Worm (Caenorhabditis elegans) whole organism, L2 larva: ENCODE measurements around the gene T06C12.9.

Source experiments
- C34F6.9 ChIP-seq: fragments of 150-350 bp; optimal IDR thresholded peaks from 2 replicates; lab custom pipeline; 2014; ENCODE audit warnings: missing biosample characterization, missing genetic modification characterization
- F13H6.1 ChIP-seq: sonication (generic microtip); optimal IDR thresholded peaks from 2 replicates; lab custom pipeline; 2016; ENCODE audit warnings: missing genetic modification characterization, missing compliant biosample characterization
- R02D3.7 ChIP-seq: fragments of 150-350 bp; optimal IDR thresholded peaks from 2 replicates; lab custom pipeline; 2014; ENCODE audit warnings: missing biosample characterization, missing genetic modification characterization
- Y55F3AM.14 ChIP-seq: fragments of 200-800 bp; sonication (Bioruptor generic); optimal IDR thresholded peaks from 2 replicates; lab custom pipeline; 2018; ENCODE audit warnings: mild to moderate bottlenecking, missing genetic modification characterization, missing compliant biosample characterization
- ZK546.5 ChIP-seq: sonication (generic microtip); optimal IDR thresholded peaks from 2 replicates; lab custom pipeline; 2017; ENCODE audit warnings: missing biosample characterization, missing genetic modification characterization
- alr-1 ChIP-seq: fragments of 150-350 bp; optimal IDR thresholded peaks from 2 replicates; lab custom pipeline; 2014; ENCODE audit warnings: missing biosample characterization, missing genetic modification characterization
- aly-2 ChIP-seq: fragments of 150-350 bp; optimal IDR thresholded peaks from 2 replicates; lab custom pipeline; 2014; ENCODE audit warnings: missing biosample characterization, missing genetic modification characterization
- ama-1 ChIP-seq: fragments of 150-350 bp; optimal IDR thresholded peaks from 2 replicates; lab custom pipeline; 2018; ENCODE audit warnings: inconsistent platforms
- blmp-1 ChIP-seq: sonication (generic microtip); optimal IDR thresholded peaks from 2 replicates; lab custom pipeline; 2017; ENCODE audit warnings: missing genetic modification characterization, mild to moderate bottlenecking, missing compliant biosample characterization, antibody characterized with exemption, moderate library complexity; ENCODE audit not compliant: insufficient read depth
- ceh-82 ChIP-seq: fragments of 150-350 bp; optimal IDR thresholded peaks from 2 replicates; lab custom pipeline; 2014; ENCODE audit warnings: missing biosample characterization, missing genetic modification characterization
- crh-2 ChIP-seq: sonication (generic microtip); optimal IDR thresholded peaks from 2 replicates; lab custom pipeline; 2017; ENCODE audit warnings: missing biosample characterization, missing genetic modification characterization
- egl-27 ChIP-seq: sonication (generic microtip); optimal IDR thresholded peaks from 3 replicates; lab custom pipeline; 2017; ENCODE audit warnings: missing biosample characterization, missing genetic modification reagents, missing genetic modification characterization
- elt-1 ChIP-seq: fragments of 150-350 bp; optimal IDR thresholded peaks from 2 replicates; lab custom pipeline; 2014; ENCODE audit warnings: missing biosample characterization, missing genetic modification characterization
- fos-1 ChIP-seq: fragments of 150-350 bp; optimal IDR thresholded peaks from 2 replicates; lab custom pipeline; 2014; ENCODE audit warnings: missing biosample characterization, missing genetic modification characterization
- gmeb-1 ChIP-seq: fragments of 150-350 bp; optimal IDR thresholded peaks from 2 replicates; lab custom pipeline; 2014; ENCODE audit warnings: missing biosample characterization, missing genetic modification characterization
- lin-11 ChIP-seq: fragments of 150-350 bp; sonication (generic microtip); optimal IDR thresholded peaks from 2 replicates; lab custom pipeline; 2014; ENCODE audit warnings: missing biosample characterization, missing genetic modification characterization, inconsistent platforms, mixed read lengths
- lin-13 ChIP-seq: fragments of 150-350 bp; optimal IDR thresholded peaks from 2 replicates; lab custom pipeline; 2014; ENCODE audit warnings: missing biosample characterization, missing genetic modification reagents, missing genetic modification characterization
- lin-39 ChIP-seq: fragments of 150-350 bp; optimal IDR thresholded peaks from 2 replicates; lab custom pipeline; 2014; ENCODE audit warnings: missing biosample characterization, missing genetic modification reagents, missing genetic modification characterization
- lsy-2 ChIP-seq, 2 experiments: fragments of 150-350 bp in 1 of 2; sonication (generic microtip) in 1 of 2; optimal IDR thresholded peaks; 2 replicates each; lab custom pipeline; 2014 to 2017; ENCODE audit warnings: missing biosample characterization in 2 of 2, missing genetic modification characterization in 2 of 2
- mbf-1 ChIP-seq: sonication (generic microtip); optimal IDR thresholded peaks from 2 replicates; lab custom pipeline; 2017; ENCODE audit warnings: missing biosample characterization, missing genetic modification characterization
- nhr-10 ChIP-seq: sonication (generic microtip); optimal IDR thresholded peaks from 2 replicates; lab custom pipeline; 2017; ENCODE audit warnings: missing biosample characterization, missing genetic modification characterization
- nhr-11 ChIP-seq: fragments of 150-350 bp; optimal IDR thresholded peaks from 2 replicates; lab custom pipeline; 2014; ENCODE audit warnings: missing biosample characterization, missing genetic modification characterization
- nhr-12 ChIP-seq: fragments of 150-350 bp; optimal IDR thresholded peaks from 2 replicates; lab custom pipeline; 2014; ENCODE audit warnings: missing biosample characterization, missing genetic modification characterization
- nhr-129 ChIP-seq: fragments of 150-350 bp; optimal IDR thresholded peaks from 2 replicates; lab custom pipeline; 2014; ENCODE audit warnings: missing biosample characterization, missing genetic modification characterization
- nhr-21 ChIP-seq: fragments of 150-350 bp; optimal IDR thresholded peaks from 2 replicates; lab custom pipeline; 2014; ENCODE audit warnings: missing biosample characterization, missing genetic modification characterization
- nhr-23 ChIP-seq: fragments of 150-350 bp; optimal IDR thresholded peaks from 2 replicates; lab custom pipeline; 2014; ENCODE audit warnings: missing biosample characterization, missing genetic modification reagents, missing genetic modification characterization
- nhr-237 ChIP-seq: fragments of 150-350 bp; optimal IDR thresholded peaks from 2 replicates; lab custom pipeline; 2014; ENCODE audit warnings: missing biosample characterization, missing genetic modification characterization
- nhr-25 ChIP-seq: fragments of 150-350 bp; sonication (generic microtip); optimal IDR thresholded peaks from 3 replicates; lab custom pipeline; 2014; ENCODE audit warnings: missing biosample characterization, missing genetic modification characterization
- nhr-6 ChIP-seq: fragments of 150-350 bp; optimal IDR thresholded peaks from 2 replicates; lab custom pipeline; 2014; ENCODE audit warnings: missing biosample characterization, missing genetic modification characterization
- sma-3 ChIP-seq: sonication (generic microtip); optimal IDR thresholded peaks from 2 replicates; lab custom pipeline; 2016; ENCODE audit warnings: missing genetic modification reagents, missing genetic modification characterization, missing compliant biosample characterization
- sma-9 ChIP-seq, 2 experiments: fragments of 150-350 bp in 1 of 2; sonication (generic microtip) in 1 of 2; optimal IDR thresholded peaks; 2 replicates each; lab custom pipeline; 2014 to 2016; ENCODE audit warnings: missing genetic modification characterization in 2 of 2, mild to moderate bottlenecking in 1 of 2, missing biosample characterization in 1 of 2, missing compliant biosample characterization in 1 of 2, missing genetic modification reagents in 1 of 2, moderate library complexity in 1 of 2
- snpc-4 ChIP-seq: fragments of 150-350 bp; optimal IDR thresholded peaks from 2 replicates; lab custom pipeline; 2014; ENCODE audit warnings: missing biosample characterization, missing genetic modification characterization
- unc-39 ChIP-seq: fragments of 150-350 bp; optimal IDR thresholded peaks from 2 replicates; lab custom pipeline; 2014; ENCODE audit warnings: missing biosample characterization, missing genetic modification characterization
- unc-55 ChIP-seq: fragments of 150-350 bp; sonication (generic microtip); optimal IDR thresholded peaks from 3 replicates; lab custom pipeline; 2014; ENCODE audit warnings: missing biosample characterization, missing genetic modification reagents, missing genetic modification characterization
- zag-1 ChIP-seq: fragments of 150-350 bp; optimal IDR thresholded peaks from 2 replicates; lab custom pipeline; 2014; ENCODE audit warnings: missing biosample characterization, missing genetic modification characterization
- ztf-1 ChIP-seq: fragments of 200-800 bp; sonication (Bioruptor generic); conservative IDR thresholded peaks from 2 replicates; pipeline ENCODE4 v1.3.6; 2022; ENCODE audit warnings: missing genetic modification characterization, missing compliant biosample characterization
- ztf-11 ChIP-seq: sonication (generic microtip); optimal IDR thresholded peaks from 2 replicates; lab custom pipeline; 2017; ENCODE audit warnings: missing biosample characterization, missing genetic modification characterization
- ztf-4 ChIP-seq: fragments of 150-350 bp; optimal IDR thresholded peaks from 2 replicates; lab custom pipeline; 2014; ENCODE audit warnings: missing biosample characterization, missing genetic modification characterization

T06C12.9 gene

ce11 chrV:15880033-15880432, 5.8 kb downstream of the T06C12.9 start:
- TF ChIP-seq sma-9 (GFP tag; optimal IDR thresholded peaks at IDR 0.05; lab: Kevin White, UChicago) (peak; percentile 20), sma-9 (tag; optimal IDR thresholded peaks at IDR 0.05; lab: Kevin White, UChicago) (no peak), nhr-21 (tag; lab: Kevin White, UChicago) (no peak), Y55F3AM.14 (GFP tag; lab: Kevin White, UChicago) (peak; percentile 1), fos-1 (tag; lab: Kevin White, UChicago) (peak; percentile 76)

ce11 chrV:15879508-15879907, 6.4 kb downstream of the T06C12.9 start, which contains the start of gene nhr-84:
nhr-84 (minus strand) TSS chrV:15879608.
- TF ChIP-seq lin-13 (GFP tag; lab: Kevin White, UChicago) = no peak

ce11 chrV:15876308-15876707, 9.6 kb downstream of the T06C12.9 start, which contains the start of gene nhr-102:
nhr-102 (minus strand) TSS chrV:15876408.
- TF ChIP-seq nhr-129 (tag; lab: Kevin White, UChicago) = no peak
- no peak for TF ChIP-seq ceh-82 (tag; lab: Kevin White, UChicago)

ce11 chrV:15873762-15874161, 12.1 kb downstream of the T06C12.9 start:
- TF ChIP-seq lin-11 = peak; percentile 80
- TF ChIP-seq egl-27 (tag; lab: Kevin White, UChicago) = peak; percentile 37
- TF ChIP-seq Y55F3AM.14 (GFP tag; lab: Kevin White, UChicago) = peak; percentile 90
- peak; percentile 65 for TF ChIP-seq fos-1 (tag; lab: Kevin White, UChicago)
- TF ChIP-seq unc-39 (tag; lab: Kevin White, UChicago) = no peak
- no peak for TF ChIP-seq ztf-1 (GFP tag; lab: Robert Waterston, UW)
- no peak for TF ChIP-seq ztf-11 (tag; lab: Kevin White, UChicago)
- peak; percentile 62 for TF ChIP-seq crh-2 (tag; lab: Kevin White, UChicago)
- TF ChIP-seq nhr-21 (tag; lab: Kevin White, UChicago) = peak; percentile 73
- TF ChIP-seq nhr-10 (tag; lab: Kevin White, UChicago) = no peak
- TF ChIP-seq mbf-1 = no peak
- TF ChIP-seq zag-1 (tag; lab: Kevin White, UChicago) = no peak
- no peak for TF ChIP-seq nhr-12 (tag; lab: Kevin White, UChicago)
- no peak for TF ChIP-seq ama-1 (lab: Kevin White, UChicago)
- TF ChIP-seq blmp-1 (tag; lab: Kevin White, UChicago) = peak; percentile 8
- peak; percentile 66 for TF ChIP-seq snpc-4 (tag; lab: Kevin White, UChicago)
- peak; percentile 83 for TF ChIP-seq nhr-129 (tag; lab: Kevin White, UChicago)
- TF ChIP-seq nhr-6 (tag; lab: Kevin White, UChicago) = peak; percentile 29
- peak; percentile 68 for TF ChIP-seq gmeb-1
- TF ChIP-seq lin-13 (GFP tag; lab: Kevin White, UChicago) = peak; percentile 66
- TF ChIP-seq lsy-2 (tag; optimal IDR thresholded peaks at IDR 0.05; lab: Kevin White, UChicago) = peak in 1 of 2 experiments; percentile 51
- TF ChIP-seq sma-3 (GFP tag; lab: Kevin White, UChicago) = peak; percentile 39
- TF ChIP-seq nhr-237 = peak; percentile 5
- peak; percentile 71 for TF ChIP-seq ceh-82 (tag; lab: Kevin White, UChicago)
- TF ChIP-seq C34F6.9 = peak; percentile 46
- TF ChIP-seq ztf-4 (tag; lab: Kevin White, UChicago) = no peak
- TF ChIP-seq unc-55 (GFP tag; lab: Kevin White, UChicago) = peak; percentile 78
- peak; percentile 85 for TF ChIP-seq sma-9 (GFP tag; optimal IDR thresholded peaks at IDR 0.05; lab: Kevin White, UChicago)
- TF ChIP-seq sma-9 (tag; optimal IDR thresholded peaks at IDR 0.05; lab: Kevin White, UChicago) = no peak
- TF ChIP-seq F13H6.1 = peak; percentile 70

- no peak for TF ChIP-seq ceh-82 (tag; lab: Kevin White, UChicago)
- TF ChIP-seq egl-27 (tag; lab: Kevin White, UChicago) = no peak
- TF ChIP-seq blmp-1 (tag; lab: Kevin White, UChicago) = no peak
Measured at ce11 chrV:15872273-15872672, 13.6 kb downstream of the T06C12.9 start, which contains the start of gene str-56. str-56 (plus strand) TSS chrV:15872573.

- TF ChIP-seq nhr-10 (tag; lab: Kevin White, UChicago) (no peak), ama-1 (lab: Kevin White, UChicago) (no peak), aly-2 (tag; lab: Kevin White, UChicago) (no peak), lin-11 (no peak), lin-39 (tag; lab: Kevin White, UChicago) (no peak), ZK546.5 (tag; lab: Kevin White, UChicago) (no peak), ceh-82 (tag; lab: Kevin White, UChicago) (no peak), snpc-4 (tag; lab: Kevin White, UChicago) (no peak), nhr-129 (tag; lab: Kevin White, UChicago) (no peak), nhr-23 (no peak), ztf-11 (tag; lab: Kevin White, UChicago) (no peak), nhr-11 (tag; lab: Kevin White, UChicago) (no peak), gmeb-1 (no peak), alr-1 (no peak), R02D3.7 (no peak), unc-55 (GFP tag; lab: Kevin White, UChicago) (no peak), egl-27 (tag; lab: Kevin White, UChicago) (no peak), elt-1 (tag; lab: Kevin White, UChicago) (no peak), zag-1 (tag; lab: Kevin White, UChicago) (no peak), nhr-25 (no peak)
Measured at ce11 chrV:15870356-15870755, 15.5 kb downstream of the T06C12.9 start, which contains the start of gene str-57. str-57 (plus strand) TSS chrV:15870656.
